Worm (Caenorhabditis elegans): ENCODE results near the gene C08F8.9.

DNA sequence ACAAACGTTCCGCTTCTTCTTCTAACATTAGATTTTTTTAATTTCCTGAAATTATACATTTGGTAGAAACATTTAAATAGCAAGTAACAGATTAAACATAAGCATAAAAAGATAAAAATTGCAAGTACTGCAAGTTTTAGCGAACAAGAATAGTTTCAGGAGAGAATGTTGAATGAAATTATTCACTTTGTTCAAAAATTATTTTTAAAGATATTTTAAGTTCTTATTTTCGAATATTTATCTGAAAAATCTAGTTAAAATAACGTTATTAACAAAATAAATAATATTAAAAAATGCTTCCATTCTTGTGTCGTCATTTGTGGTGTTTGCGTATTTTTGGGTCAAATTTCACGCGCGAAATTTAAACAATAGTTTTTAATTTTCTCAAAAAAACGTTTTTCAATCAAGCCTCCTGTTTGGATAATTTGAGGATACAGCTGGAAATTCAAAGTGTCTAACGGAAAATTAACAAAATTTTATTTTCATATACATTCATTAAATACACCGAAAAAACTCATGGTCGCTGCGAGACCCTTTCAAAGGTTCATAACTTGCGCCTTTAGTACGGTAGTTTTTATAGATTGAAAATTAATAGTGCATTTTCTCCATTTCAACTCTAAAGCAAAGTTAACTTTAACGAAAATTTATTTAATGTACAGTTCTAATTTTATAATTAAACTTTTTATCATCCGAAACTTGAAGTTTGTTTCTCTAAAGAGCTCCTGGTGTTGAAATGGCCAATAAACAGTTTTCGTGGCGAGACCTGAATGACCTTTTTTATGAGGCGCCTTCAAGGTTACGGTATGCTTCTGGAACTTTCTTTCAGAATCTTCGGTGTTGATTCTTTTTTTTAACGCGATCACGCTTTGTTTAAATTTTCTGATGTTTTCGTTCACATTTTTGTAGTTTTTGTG lies 35.8 kb downstream of the C08F8.9 start, which contains the start of gene skih-2:
- TF ChIP-seq hlh-15 (tag; optimal IDR thresholded peaks at IDR 0.05) (no peak), fkh-10 (GFP tag; optimal IDR thresholded peaks at IDR 0.05) (no peak), pqm-1 (tag; optimal IDR thresholded peaks at IDR 0.05) (no peak), Y22D7AL.16 (tag; optimal IDR thresholded peaks at IDR 0.05) (no peak), hlh-13 (GFP tag; optimal IDR thresholded peaks at IDR 0.05) (no peak), fkh-6 (tag; optimal IDR thresholded peaks at IDR 0.05) (no peak), ama-1 (optimal IDR thresholded peaks at IDR 0.05) (no peak), lin-11 (tag; optimal IDR thresholded peaks at IDR 0.05) (no peak), pax-1 (tag; optimal IDR thresholded peaks at IDR 0.05) (no peak), sox-2 (GFP tag; IDR thresholded peaks at IDR 0.05) (no peak), ahr-1 (tag; optimal IDR thresholded peaks at IDR 0.05) (no peak), dmd-4 (tag; optimal IDR thresholded peaks at IDR 0.05; ENCODE audit: borderline replicate concordance) (no peak)

All from whole organism, late embryonic.